Worm (Caenorhabditis elegans) whole organism, young adult: ENCODE data around the gene twk-4.

Source experiments
- efl-1 ChIP-seq: fragments of 150-350 bp; optimal IDR thresholded peaks from 2 replicates; lab custom pipeline; 2014; ENCODE audit warnings: missing biosample characterization, missing genetic modification reagents, missing genetic modification characterization
- lin-35 ChIP-seq, 3 experiments: fragments of 150-350 bp in 2 of 3; sonication (generic microtip) in 1 of 3; optimal IDR thresholded peaks; 2 replicates each; lab custom pipeline; 2014 to 2018; ENCODE audit warnings: missing biosample characterization in 3 of 3, missing genetic modification characterization in 3 of 3, missing genetic modification reagents in 3 of 3
- nfyb-1 ChIP-seq: fragments of 200-800 bp; sonication (Bioruptor generic); IDR thresholded peaks from 2 replicates; pipeline ENCODE4 v1.3.6; 2022; ENCODE audit warnings: missing genetic modification reagents, missing genetic modification characterization, missing compliant biosample characterization
- nhr-120 ChIP-seq: fragments of 200-800 bp; sonication (Bioruptor generic); IDR thresholded peaks from 2 replicates; pipeline ENCODE4 v1.3.6; 2022; ENCODE audit warnings: missing genetic modification characterization, missing compliant biosample characterization
- snpc-4 ChIP-seq, 5 experiments: fragments of 150-350 bp in 1 of 5; sonication (generic microtip) in 4 of 5; optimal IDR thresholded peaks; 2 replicates each; lab custom pipeline; 2014 to 2018; ENCODE audit warnings: missing genetic modification characterization in 5 of 5, missing biosample characterization in 3 of 5, antibody characterized with exemption in 2 of 5, mild to moderate bottlenecking in 2 of 5, missing compliant biosample characterization in 2 of 5, missing genotype in 2 of 5, moderate library complexity in 2 of 5, missing genetic modification reagents in 1 of 5

ce11 chrII:9157125-9157524 lies 37.0 kb downstream of the twk-4 start:
- TF ChIP-seq lin-35 (GFP tag; optimal IDR thresholded peaks at IDR 0.05; lab: Kevin White, UChicago): no peak
- TF ChIP-seq efl-1 (GFP tag; lab: Kevin White, UChicago): no peak
- TF ChIP-seq snpc-4 (GFP tag; optimal IDR thresholded peaks at IDR 0.05; lab: Kevin White, UChicago): no peak
- TF ChIP-seq snpc-4 (tag; optimal IDR thresholded peaks at IDR 0.05; lab: Kevin White, UChicago): no peak
- TF ChIP-seq nhr-120: no peak
- TF ChIP-seq nfyb-1 (GFP tag; lab: Robert Waterston, UW): no peak
